Fruit fly (Drosophila melanogaster) whole organism, pupa: Measurements from ENCODE around the gene CG3408.

Source experiments
- CG10348 ChIP-seq: fragments of 200-800 bp; sonication (Bioruptor generic); IDR thresholded peaks from 2 replicates; pipeline ENCODE4 v1.3.6; 2022; ENCODE audit warnings: missing biosample characterization, missing genetic modification characterization
- CG12605 ChIP-seq: fragments of 200-800 bp; sonication (Bioruptor generic); IDR thresholded peaks from 2 replicates; pipeline ENCODE4 v1.3.6; 2022; ENCODE audit warnings: missing biosample characterization, missing genetic modification characterization
- CG15710 ChIP-seq: fragments of 200-800 bp; sonication (Bioruptor generic); optimal IDR thresholded peaks from 2 replicates; lab custom pipeline; 2018; ENCODE audit warnings: missing biosample characterization, mild to moderate bottlenecking, missing genetic modification characterization, moderate library complexity
- CG17806 ChIP-seq: fragments of 200-800 bp; sonication (Bioruptor generic); optimal IDR thresholded peaks from 2 replicates; lab custom pipeline; 2018; ENCODE audit warnings: missing biosample characterization, mild to moderate bottlenecking, missing genetic modification characterization, moderate library complexity
- CG34367 ChIP-seq: fragments of 200-800 bp; sonication (Bioruptor generic); optimal IDR thresholded peaks from 2 replicates; lab custom pipeline; 2018; ENCODE audit warnings: missing biosample characterization, mild to moderate bottlenecking, missing genetic modification characterization
- CG8301 ChIP-seq: fragments of 200-800 bp; sonication (Bioruptor generic); optimal IDR thresholded peaks from 2 replicates; lab custom pipeline; 2018; ENCODE audit warnings: missing biosample characterization, mild to moderate bottlenecking, missing genetic modification characterization
- CG9948 ChIP-seq: fragments of 200-800 bp; sonication (Bioruptor generic); optimal IDR thresholded peaks from 2 replicates; lab custom pipeline; 2018; ENCODE audit warnings: missing biosample characterization, mild to moderate bottlenecking, missing genetic modification characterization, moderate library complexity
- EcR ChIP-seq: fragments of 200-800 bp; sonication (Bioruptor generic); optimal IDR thresholded peaks from 3 replicates; lab custom pipeline; 2019; ENCODE audit warnings: missing biosample characterization, missing genetic modification characterization, mild to moderate bottlenecking, moderate library complexity, missing genetic modification reagents
- Ets98B ChIP-seq: fragments of 200-800 bp; sonication (Bioruptor generic); IDR thresholded peaks from 2 replicates; pipeline ENCODE4 v1.3.6; 2022; ENCODE audit warnings: missing biosample characterization, missing genetic modification characterization
- Snoo ChIP-seq: fragments of 200-800 bp; sonication (Bioruptor generic); optimal IDR thresholded peaks from 3 replicates; lab custom pipeline; 2017; ENCODE audit warnings: missing biosample characterization, mild to moderate bottlenecking, missing genetic modification characterization, inconsistent platforms
- fd96Ca ChIP-seq: fragments of 200-800 bp; sonication (Bioruptor generic); IDR thresholded peaks from 3 replicates; pipeline ENCODE4 v1.3.6; 2022; ENCODE audit warnings: missing biosample characterization, missing genetic modification characterization

dm6 chr3L:9506421-9506820 is 3.0 kb downstream of the CG3408 start:
- TF ChIP-seq CG15710 (no peak), EcR (GFP tag; lab: Kevin White, UChicago) (no peak), CG10348 (GFP tag; lab: Robert Waterston, UW) (no peak), Snoo (tag; lab: Kevin White, UChicago) (no peak), fd96Ca (GFP tag; lab: Robert Waterston, UW) (no peak), Ets98B (GFP tag; lab: Robert Waterston, UW) (no peak), CG9948 (no peak), CG12605 (no peak), CG34367 (tag; lab: Kevin White, UChicago) (no peak), CG17806 (tag; lab: Kevin White, UChicago) (no peak), CG8301 (tag; lab: Kevin White, UChicago) (no peak)
